Fruit fly (Drosophila melanogaster): ENCODE results near the gene sc.

sc gene

dm6 chrX:362073-362674 lies 33.7 kb upstream of the sc start (continued):
- TF ChIP-seq p53 (GFP tag; optimal IDR thresholded peaks at IDR 0.05) (no peak), CG9817 (tag; optimal IDR thresholded peaks at IDR 0.05) (no peak), CG1832 (GFP tag; optimal IDR thresholded peaks at IDR 0.05) (no peak), CG12219 (GFP tag; optimal IDR thresholded peaks at IDR 0.05) (no peak), CG15269 (tag; optimal IDR thresholded peaks at IDR 0.05) (no peak), CG4360 (GFP tag; IDR thresholded peaks at IDR 0.05) (no peak), CG8281 (tag; optimal IDR thresholded peaks at IDR 0.05) (peak; percentile 40), CG31441 (GFP tag; IDR thresholded peaks at IDR 0.05) (peak; percentile 21; the same call in 1 of the 2 replicates), pita (GFP tag; optimal IDR thresholded peaks at IDR 0.05) (no peak), pan (optimal IDR thresholded peaks at IDR 0.05) (no peak), pan (GFP tag; optimal IDR thresholded peaks at IDR 0.05 in 1 of 2, IDR thresholded peaks at IDR 0.05 in 1 of 2) (peak in 1 of 2 experiments; percentile 39), CG10462 (GFP tag; optimal IDR thresholded peaks at IDR 0.05) (no peak), caup (GFP tag; optimal IDR thresholded peaks at IDR 0.05; ENCODE audit: severe bottlenecking) (no peak), exex (tag; optimal IDR thresholded peaks at IDR 0.05) (no peak), gce (GFP tag; IDR thresholded peaks at IDR 0.05) (no peak), zfh1 (GFP tag; IDR thresholded peaks at IDR 0.05) (0 out of 3 replicates have a peak, but pooled peaks have one; percentile 48), CG4617 (GFP tag; optimal IDR thresholded peaks at IDR 0.05; ENCODE audit: borderline replicate concordance) (no peak), Hmx (GFP tag; optimal IDR thresholded peaks at IDR 0.05) (no peak), CG10267 (tag; optimal IDR thresholded peaks at IDR 0.05) (no peak), CG4854 (GFP tag; optimal IDR thresholded peaks at IDR 0.05) (no peak), CG10654 (GFP tag; optimal IDR thresholded peaks at IDR 0.05) (peak; percentile 6), sr (GFP tag; IDR thresholded peaks at IDR 0.05) (no peak), Hmr (GFP tag; optimal IDR thresholded peaks at IDR 0.05) (no peak), CG5953 (GFP tag; IDR thresholded peaks at IDR 0.05) (no peak; the same call in 1 of the 2 replicates), CG3407 (GFP tag; optimal IDR thresholded peaks at IDR 0.05) (peak; percentile 28), CG2875 (GFP tag; optimal IDR thresholded peaks at IDR 0.05) (peak; percentile 39), Side (GFP tag; optimal IDR thresholded peaks at IDR 0.05) (no peak), CG18262 (tag; optimal IDR thresholded peaks at IDR 0.05) (peak; percentile 35), en (GFP tag; optimal IDR thresholded peaks at IDR 0.05) (no peak), Deaf1 (tag; optimal IDR thresholded peaks at IDR 0.05) (no peak), CG16813 (GFP tag; IDR thresholded peaks at IDR 0.05; ENCODE audit: partially characterized antibody) (no peak), CG8478 (optimal IDR thresholded peaks at IDR 0.05) (no peak), Ets97D (GFP tag; optimal IDR thresholded peaks at IDR 0.05) (no peak), ash1 (GFP tag; optimal IDR thresholded peaks at IDR 0.05) (no peak), h (optimal IDR thresholded peaks at IDR 0.05) (no peak), CG13123 (GFP tag; optimal IDR thresholded peaks at IDR 0.05) (no peak), pfk (GFP tag; optimal IDR thresholded peaks at IDR 0.05) (no peak), wek (GFP tag; optimal IDR thresholded peaks at IDR 0.05) (peak; percentile 42), nerfin-2 (GFP tag; IDR thresholded peaks at IDR 0.05; ENCODE audit: partially characterized antibody) (no peak), kay (GFP tag; optimal IDR thresholded peaks at IDR 0.05) (no peak), B-H1 (GFP tag; IDR thresholded peaks at IDR 0.05) (no peak), br (optimal IDR thresholded peaks at IDR 0.05) (no peak), Myb (GFP tag; optimal IDR thresholded peaks at IDR 0.05) (no peak), CG13775 (GFP tag; optimal IDR thresholded peaks at IDR 0.05) (no peak), eyg (GFP tag; optimal IDR thresholded peaks at IDR 0.05) (no peak), CG6654 (GFP tag; optimal IDR thresholded peaks at IDR 0.05) (peak; percentile 29), Med (GFP tag) (peak; percentile 68), CG43689 (GFP tag; IDR thresholded peaks at IDR 0.05) (no peak), CG10274 (GFP tag; optimal IDR thresholded peaks at IDR 0.05) (no peak), CG15479 (GFP tag; optimal IDR thresholded peaks at IDR 0.05) (no peak), Atf3 (GFP tag; optimal IDR thresholded peaks at IDR 0.05) (no peak), ssp (GFP tag; IDR thresholded peaks at IDR 0.05) (no peak)

All from whole organism, embryonic.